Fruit fly (Drosophila melanogaster) whole organism, embryonic: Measurements from ENCODE around the gene shv.

Experiments used
- Asciz ChIP-seq: fragments of 200-800 bp; sonication (Bioruptor generic); optimal IDR thresholded peaks from 2 replicates; lab custom pipeline; 2017; ENCODE audit warnings: missing biosample characterization, mild to moderate bottlenecking, missing genetic modification characterization, missing genetic modification reagents
- CG10147 ChIP-seq: fragments of 200-800 bp; sonication (Bioruptor generic); optimal IDR thresholded peaks from 2 replicates; lab custom pipeline; 2019; ENCODE audit warnings: missing biosample characterization, mild to moderate bottlenecking, missing genetic modification characterization, moderate library complexity
- CG10979 ChIP-seq: fragments of 200-800 bp; sonication (Bioruptor generic); optimal IDR thresholded peaks from 2 replicates; lab custom pipeline; 2018; ENCODE audit warnings: missing biosample characterization, mild to moderate bottlenecking, missing genetic modification characterization, moderate library complexity
- CG11504 ChIP-seq: fragments of 200-800 bp; sonication (Bioruptor generic); optimal IDR thresholded peaks from 3 replicates; lab custom pipeline; 2019; ENCODE audit warnings: missing biosample characterization, mild to moderate bottlenecking, missing genetic modification characterization, moderate library complexity
- CG12071 ChIP-seq: fragments of 200-800 bp; sonication (Bioruptor generic); optimal IDR thresholded peaks from 3 replicates; lab custom pipeline; 2018; ENCODE audit warnings: missing biosample characterization, mild to moderate bottlenecking, missing genetic modification characterization
- CG12942 ChIP-seq: fragments of 200-800 bp; sonication (Bioruptor generic); optimal IDR thresholded peaks from 3 replicates; lab custom pipeline; 2016; ENCODE audit warnings: missing biosample characterization, missing genetic modification characterization
- CG14860 ChIP-seq: fragments of 200-800 bp; sonication (Bioruptor generic); IDR thresholded peaks from 3 replicates; pipeline ENCODE4 v1.3.6; 2022; ENCODE audit warnings: missing biosample characterization, missing genetic modification characterization; ENCODE audit not compliant: partially characterized antibody
- CG1602 ChIP-seq: fragments of 200-800 bp; sonication (Bioruptor generic); optimal IDR thresholded peaks from 3 replicates; lab custom pipeline; 2016; ENCODE audit warnings: missing biosample characterization, missing genetic modification characterization
- CG16779 ChIP-seq: fragments of 200-800 bp; sonication (Bioruptor generic); IDR thresholded peaks from 2 replicates; pipeline ENCODE4 v1.3.6; 2022; ENCODE audit warnings: missing biosample characterization, missing genetic modification characterization
- CG2712 ChIP-seq: fragments of 200-800 bp; optimal IDR thresholded peaks from 3 replicates; lab custom pipeline; 2019; ENCODE audit warnings: missing biosample characterization, mild to moderate bottlenecking, missing genetic modification characterization, moderate library complexity
- CG31441 ChIP-seq: fragments of 200-800 bp; sonication (Bioruptor generic); IDR thresholded peaks from 2 replicates; pipeline ENCODE4 v1.3.6; 2022; ENCODE audit warnings: missing biosample characterization, missing genetic modification characterization
- CG3163 ChIP-seq: fragments of 200-800 bp; sonication (Bioruptor generic); optimal IDR thresholded peaks from 3 replicates; lab custom pipeline; 2016; ENCODE audit warnings: missing biosample characterization, missing genetic modification characterization
- CG33213 ChIP-seq: fragments of 200-800 bp; sonication (Bioruptor generic); optimal IDR thresholded peaks from 3 replicates; lab custom pipeline; 2016; ENCODE audit warnings: missing biosample characterization, missing genetic modification characterization
- CG3407 ChIP-seq: fragments of 200-800 bp; sonication (Bioruptor generic); optimal IDR thresholded peaks from 2 replicates; lab custom pipeline; 2018; ENCODE audit warnings: missing biosample characterization, mild to moderate bottlenecking, missing genetic modification characterization
- CG34376 ChIP-seq: fragments of 200-800 bp; sonication (Bioruptor generic); optimal IDR thresholded peaks from 2 replicates; lab custom pipeline; 2018; ENCODE audit warnings: missing biosample characterization, mild to moderate bottlenecking, missing genetic modification characterization
- CG4328 ChIP-seq: fragments of 200-800 bp; sonication (Bioruptor generic); optimal IDR thresholded peaks from 3 replicates; lab custom pipeline; 2017; ENCODE audit warnings: missing biosample characterization, missing genetic modification reagents, missing genetic modification characterization
- CG7357 ChIP-seq: fragments of 200-800 bp; sonication (Bioruptor generic); IDR thresholded peaks from 3 replicates; pipeline ENCODE4 v1.3.6; 2022; ENCODE audit warnings: missing biosample characterization, missing genetic modification characterization
- CG9876 ChIP-seq: fragments of 200-800 bp; sonication (Bioruptor generic); optimal IDR thresholded peaks from 2 replicates; lab custom pipeline; 2016; ENCODE audit warnings: missing biosample characterization, missing genetic modification characterization
- CkIIα-i1 ChIP-seq: fragments of 200-800 bp; sonication (Bioruptor generic); IDR thresholded peaks from 2 replicates; pipeline ENCODE4 v1.3.6; 2022; ENCODE audit warnings: missing biosample characterization, missing genetic modification characterization
- Lhr ChIP-seq: fragments of 200-800 bp; sonication (Bioruptor generic); optimal IDR thresholded peaks from 3 replicates; lab custom pipeline; 2017; ENCODE audit warnings: mild to moderate bottlenecking, missing biosample characterization, missing genetic modification reagents, missing genetic modification characterization
- Poxn ChIP-seq: fragments of 200-800 bp; sonication (Bioruptor generic); IDR thresholded peaks from 2 replicates; pipeline ENCODE4 v1.3.6; 2022; ENCODE audit warnings: missing biosample characterization, missing genetic modification characterization
- Scr ChIP-seq: fragments of 200-800 bp; sonication (Bioruptor generic); IDR thresholded peaks from 2 replicates; pipeline ENCODE4 v1.3.6; 2022; ENCODE audit warnings: missing biosample characterization, missing genetic modification characterization; ENCODE audit not compliant: partially characterized antibody
- Ssrp ChIP-seq: fragments of 200-800 bp; sonication (Bioruptor generic); optimal IDR thresholded peaks from 2 replicates; lab custom pipeline; 2018; ENCODE audit warnings: missing biosample characterization, mild to moderate bottlenecking, missing genetic modification characterization, moderate library complexity
- Trl ChIP-seq, 3 experiments: fragments of >200 bp in 2 of 3; fragments of 200-800 bp in 1 of 3; sonication (Bioruptor generic) in 1 of 3; optimal IDR thresholded peaks; 2 replicates in 1 of 3; 3 replicates in 2 of 3; lab custom pipeline; 2016 to 2017; ENCODE audit warnings: missing biosample characterization in 1 of 3, missing genetic modification characterization in 1 of 3
- Usf ChIP-seq: fragments of 200-800 bp; sonication (Bioruptor generic); optimal IDR thresholded peaks from 2 replicates; lab custom pipeline; 2017; ENCODE audit warnings: missing genotype, missing biosample characterization, missing genetic modification characterization
- ap ChIP-seq: fragments of 200-800 bp; sonication (Bioruptor generic); IDR thresholded peaks from 2 replicates; pipeline ENCODE4 v1.3.6; 2022; ENCODE audit warnings: missing biosample characterization, missing genetic modification characterization
- ato ChIP-seq: fragments of 200-800 bp; sonication (Bioruptor generic); IDR thresholded peaks from 2 replicates; pipeline ENCODE4 v1.3.6; 2022; ENCODE audit warnings: missing biosample characterization, missing genetic modification characterization; ENCODE audit not compliant: partially characterized antibody
- bbx ChIP-seq: fragments of 200-800 bp; sonication (Bioruptor generic); IDR thresholded peaks from 2 replicates; pipeline ENCODE4 v1.3.6; 2022; ENCODE audit warnings: missing biosample characterization, missing genetic modification characterization; ENCODE audit not compliant: partially characterized antibody
- chif ChIP-seq, 2 experiments: fragments of 200-800 bp; sonication (Bioruptor generic); optimal IDR thresholded peaks; 3 replicates each; lab custom pipeline; 2016; ENCODE audit warnings: missing biosample characterization in 2 of 2, missing genetic modification characterization in 2 of 2
- chn ChIP-seq: fragments of 200-800 bp; sonication (Bioruptor generic); optimal IDR thresholded peaks from 2 replicates; lab custom pipeline; 2016; ENCODE audit warnings: missing biosample characterization, missing genetic modification characterization
- crp ChIP-seq, 2 experiments: fragments of 200-800 bp; sonication (Bioruptor generic); optimal IDR thresholded peaks; 2 replicates in 1 of 2; 3 replicates in 1 of 2; lab custom pipeline; 2017; ENCODE audit warnings: missing biosample characterization in 2 of 2, missing genetic modification characterization in 2 of 2, mild to moderate bottlenecking in 1 of 2, moderate library complexity in 1 of 2
- da ChIP-seq: fragments of 200-800 bp; sonication (Bioruptor generic); optimal IDR thresholded peaks from 2 replicates; lab custom pipeline; 2016; ENCODE audit warnings: missing biosample characterization, missing genetic modification characterization
- gcm ChIP-seq: fragments of 200-800 bp; sonication (Bioruptor generic); optimal IDR thresholded peaks from 2 replicates; lab custom pipeline; 2019; ENCODE audit warnings: missing biosample characterization, mild to moderate bottlenecking, missing genetic modification characterization, moderate library complexity
- gem ChIP-seq: fragments of 200-800 bp; sonication (Bioruptor generic); optimal IDR thresholded peaks from 2 replicates; lab custom pipeline; 2019; ENCODE audit warnings: missing biosample characterization, mild to moderate bottlenecking, missing genetic modification characterization, moderate library complexity
- lab ChIP-seq: fragments of 200-800 bp; sonication (Bioruptor generic); optimal IDR thresholded peaks from 3 replicates; lab custom pipeline; 2017; ENCODE audit warnings: missing biosample characterization, missing genetic modification characterization, mild to moderate bottlenecking, moderate library complexity, missing genetic modification reagents
- nerfin-1 ChIP-seq: fragments of 200-800 bp; sonication (Bioruptor generic); optimal IDR thresholded peaks from 3 replicates; lab custom pipeline; 2019; ENCODE audit warnings: missing biosample characterization, mild to moderate bottlenecking, missing genetic modification characterization, moderate library complexity
- odd ChIP-seq: fragments of 200-800 bp; sonication (Bioruptor generic); optimal IDR thresholded peaks from 2 replicates; lab custom pipeline; 2017; ENCODE audit warnings: missing biosample characterization, mild to moderate bottlenecking, missing genetic modification characterization
- onecut ChIP-seq: fragments of 200-800 bp; sonication (Bioruptor generic); IDR thresholded peaks from 2 replicates; pipeline ENCODE4 v1.3.6; 2022; ENCODE audit warnings: missing biosample characterization, missing genetic modification characterization
- phol ChIP-seq: fragments of 200-800 bp; sonication (Bioruptor generic); optimal IDR thresholded peaks from 3 replicates; lab custom pipeline; 2018; ENCODE audit warnings: missing biosample characterization, mild to moderate bottlenecking, missing genetic modification characterization, moderate library complexity
- pita ChIP-seq: fragments of 200-800 bp; sonication (Bioruptor generic); optimal IDR thresholded peaks from 2 replicates; lab custom pipeline; 2017; ENCODE audit warnings: missing biosample characterization, mild to moderate bottlenecking, missing genetic modification characterization
- run ChIP-seq: fragments of 200-800 bp; sonication (Bioruptor generic); optimal IDR thresholded peaks from 3 replicates; lab custom pipeline; 2018; ENCODE audit warnings: missing biosample characterization, mild to moderate bottlenecking, missing genetic modification characterization
- sima ChIP-seq: fragments of 200-800 bp; sonication (Bioruptor generic); optimal IDR thresholded peaks from 2 replicates; lab custom pipeline; 2016; ENCODE audit warnings: missing biosample characterization, missing genetic modification characterization
- so ChIP-seq: fragments of 200-800 bp; sonication (Bioruptor generic); IDR thresholded peaks from 3 replicates; pipeline ENCODE4 v1.3.6; 2022; ENCODE audit warnings: missing biosample characterization, missing genetic modification characterization
- stwl ChIP-seq: fragments of 200-800 bp; sonication (Bioruptor generic); optimal IDR thresholded peaks from 3 replicates; lab custom pipeline; 2018; ENCODE audit warnings: missing biosample characterization, mild to moderate bottlenecking, missing genetic modification characterization, moderate library complexity
- sug ChIP-seq: fragments of 200-800 bp; optimal IDR thresholded peaks from 2 replicates; lab custom pipeline; 2019; ENCODE audit warnings: missing biosample characterization, mild to moderate bottlenecking, missing genetic modification characterization, moderate library complexity
- tin ChIP-seq: fragments of 200-800 bp; sonication (Bioruptor generic); optimal IDR thresholded peaks from 3 replicates; lab custom pipeline; 2016; ENCODE audit warnings: missing biosample characterization, missing genetic modification characterization
- ttk ChIP-seq: fragments of 200-800 bp; sonication (Bioruptor generic); IDR thresholded peaks from 2 replicates; pipeline ENCODE4 v2.1.2; 2022; ENCODE audit warnings: missing biosample characterization, missing genetic modification characterization
- vvl ChIP-seq: fragments of 200-800 bp; sonication (Bioruptor generic); IDR thresholded peaks from 2 replicates; pipeline ENCODE4 v1.3.6; 2022; ENCODE audit warnings: missing biosample characterization, missing genetic modification characterization

Gene shv

DNA sequence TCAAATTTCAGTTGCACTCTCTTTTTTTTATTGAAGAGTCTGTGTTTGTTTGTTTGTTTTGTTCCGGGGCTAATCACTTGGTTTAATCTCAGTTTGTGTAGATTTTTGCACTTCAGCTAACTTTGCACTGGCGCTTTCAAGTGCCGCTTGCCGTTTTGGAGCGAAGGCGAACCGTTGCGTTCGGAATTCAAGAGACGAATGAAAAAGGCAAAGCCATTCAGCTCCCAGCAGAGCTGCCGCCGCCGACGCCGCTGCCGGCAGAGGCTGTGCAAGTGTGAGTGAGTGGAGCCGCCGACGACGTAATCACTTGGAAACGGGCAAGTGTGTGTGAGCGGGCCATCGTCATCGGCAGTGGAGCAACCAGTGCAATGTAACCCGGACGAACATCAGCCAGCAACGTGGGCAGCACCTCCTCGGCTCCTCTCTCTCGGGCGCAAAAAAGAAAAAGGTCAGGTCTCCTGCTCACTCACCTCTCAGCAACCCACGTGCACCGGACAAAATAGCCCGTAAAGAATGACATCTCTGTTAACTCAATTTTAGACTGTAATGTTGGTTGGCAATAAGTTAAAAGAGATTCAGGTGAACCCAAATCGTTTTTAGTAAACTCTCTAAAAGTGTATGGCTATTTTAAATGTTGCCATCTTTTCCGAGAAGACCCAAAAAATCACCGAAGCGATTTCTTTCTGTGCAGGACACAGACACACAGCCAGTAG lies 26.7 kb downstream of the shv start, which contains the start of gene cbt (continued):
- TF ChIP-seq gcm (peak; percentile 98), gem (tag; lab: Kevin White, UChicago) (peak; percentile 99), onecut (GFP tag; lab: Robert Waterston, UW) (peak; percentile 92), odd (GFP tag; lab: Kevin White, UChicago) (peak; percentile 96), CG3163 (GFP tag; lab: Kevin White, UChicago) (peak; percentile 86), lab (GFP tag; lab: Kevin White, UChicago) (peak; percentile 98), Trl (optimal IDR thresholded peaks at IDR 0.05; lab: Kevin White, UChicago) (peak; percentile 78 to 92), Trl (GFP tag; optimal IDR thresholded peaks at IDR 0.05; lab: Kevin White, UChicago) (peak; percentile 98), so (GFP tag; lab: Robert Waterston, UW) (no peak), CG1602 (GFP tag; lab: Kevin White, UChicago) (peak; percentile 96), run (tag; lab: Kevin White, UChicago) (peak; percentile 95), sima (GFP tag; lab: Kevin White, UChicago) (peak; percentile 92), chn (GFP tag; lab: Kevin White, UChicago) (peak; percentile 97), pita (GFP tag; lab: Kevin White, UChicago) (no peak), Scr (GFP tag; lab: Robert Waterston, UW) (no peak), ttk (no peak), vvl (GFP tag; lab: Robert Waterston, UW) (no peak), CG7357 (peak; percentile 89), ap (no peak), CG12071 (GFP tag; lab: Kevin White, UChicago) (peak; percentile 97), CG10147 (GFP tag; lab: Kevin White, UChicago) (peak; percentile 97), bbx (GFP tag; lab: Robert Waterston, UW) (no peak), chif (GFP tag; optimal IDR thresholded peaks at IDR 0.05; lab: Kevin White, UChicago) (peak; percentile 97 to 98), Poxn (no peak), CG3407 (GFP tag; lab: Kevin White, UChicago) (peak; percentile 95), CG14860 (GFP tag; lab: Robert Waterston, UW) (no peak), Usf (GFP tag; lab: Kevin White, UChicago) (peak; percentile 93), Lhr (GFP tag; lab: Kevin White, UChicago) (peak; percentile 85), Asciz (GFP tag; lab: Kevin White, UChicago) (peak; percentile 97), crp (GFP tag; optimal IDR thresholded peaks at IDR 0.05; lab: Kevin White, UChicago) (peak; percentile 33 to 79), nerfin-1 (tag; lab: Kevin White, UChicago) (peak; percentile 93), CG31441 (GFP tag; lab: Robert Waterston, UW) (no peak), sug (tag; lab: Kevin White, UChicago) (peak; percentile 95), CG12942 (GFP tag; lab: Kevin White, UChicago) (peak; percentile 96), da (peak; percentile 96), CG2712 (tag; lab: Kevin White, UChicago) (peak; percentile 98), Ssrp (peak; percentile 94), CG33213 (GFP tag; lab: Kevin White, UChicago) (peak; percentile 98), CG4328 (GFP tag; lab: Kevin White, UChicago) (peak; percentile 96), CkIIα-i1 (GFP tag; lab: Robert Waterston, UW) (no peak), ato (no peak), CG10979 (peak; percentile 97), phol (peak; percentile 96), stwl (tag; lab: Kevin White, UChicago) (peak; percentile 57), CG9876 (GFP tag; lab: Kevin White, UChicago) (peak; percentile 97), CG34376 (GFP tag; lab: Kevin White, UChicago) (peak; percentile 95), CG11504 (tag; lab: Kevin White, UChicago) (peak; percentile 96), tin (peak; percentile 97), CG16779 (GFP tag; lab: Robert Waterston, UW) (no peak)
